Worm (Caenorhabditis elegans) whole organism, late embryonic: ENCODE measurements around the gene F43C11.16.

ENCODE experiments used
- C08G9.2 ChIP-seq: sonication (generic microtip); optimal IDR thresholded peaks from 2 replicates; lab custom pipeline; 2016; ENCODE audit warnings: mild to moderate bottlenecking, missing genetic modification characterization, moderate library complexity, missing compliant biosample characterization
- ceh-48 ChIP-seq: sonication (generic microtip); optimal IDR thresholded peaks from 2 replicates; lab custom pipeline; 2016; ENCODE audit warnings: missing genetic modification characterization, inconsistent platforms, missing compliant biosample characterization
- ceh-9 ChIP-seq: sonication (generic microtip); optimal IDR thresholded peaks from 2 replicates; lab custom pipeline; 2016; ENCODE audit warnings: mild to moderate bottlenecking, missing genetic modification characterization, inconsistent platforms, missing compliant biosample characterization
- dmd-4 ChIP-seq: sonication (generic microtip); optimal IDR thresholded peaks from 2 replicates; lab custom pipeline; 2016; ENCODE audit warnings: borderline replicate concordance, missing genetic modification characterization, missing compliant biosample characterization
- ets-4 ChIP-seq: sonication (generic microtip); optimal IDR thresholded peaks from 2 replicates; lab custom pipeline; 2016; ENCODE audit warnings: missing genetic modification characterization, missing compliant biosample characterization
- mec-3 ChIP-seq: sonication (generic microtip); optimal IDR thresholded peaks from 2 replicates; lab custom pipeline; 2016; ENCODE audit warnings: borderline replicate concordance, missing genetic modification characterization, missing compliant biosample characterization
- nfya-1 ChIP-seq: sonication (generic microtip); optimal IDR thresholded peaks from 2 replicates; lab custom pipeline; 2017; ENCODE audit warnings: missing genetic modification characterization, mild to moderate bottlenecking, missing compliant biosample characterization, antibody characterized with exemption, moderate library complexity
- nhr-11 ChIP-seq: fragments of 150-350 bp; optimal IDR thresholded peaks from 2 replicates; lab custom pipeline; 2014; ENCODE audit warnings: missing biosample characterization, missing genetic modification characterization
- sox-4 ChIP-seq: sonication (generic microtip); optimal IDR thresholded peaks from 2 replicates; lab custom pipeline; 2017; ENCODE audit warnings: mild to moderate bottlenecking, missing genetic modification characterization, inconsistent platforms, missing compliant biosample characterization
- unc-86 ChIP-seq: sonication (generic microtip); optimal IDR thresholded peaks from 2 replicates; lab custom pipeline; 2016; ENCODE audit warnings: missing genetic modification characterization, missing compliant biosample characterization

DNA sequence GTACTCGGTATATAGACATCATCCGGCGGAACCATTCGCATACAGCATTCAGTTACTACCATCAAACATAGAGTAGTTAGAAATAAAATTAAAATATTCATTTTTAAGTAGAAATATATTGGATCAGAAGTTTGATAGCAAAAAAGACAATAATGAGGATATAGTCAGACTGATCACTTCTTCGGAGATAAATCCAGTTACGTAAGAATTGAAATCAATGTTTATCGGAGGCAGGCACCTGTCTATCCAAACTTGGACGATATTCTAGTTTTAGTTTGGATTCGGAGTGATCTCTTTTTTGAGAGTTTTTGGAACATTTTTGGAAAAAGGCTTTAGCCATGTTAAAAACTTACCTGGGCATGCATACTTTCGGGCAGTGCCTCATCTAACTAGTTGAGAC lies 23.5 kb upstream of the F43C11.16 start, which contains the start of gene F16G10.8:
- no peak for TF ChIP-seq nhr-11 (tag; lab: Kevin White, UChicago)
- TF ChIP-seq nfya-1: no peak
- no peak for TF ChIP-seq ceh-9 (tag; lab: Kevin White, UChicago)
- TF ChIP-seq unc-86 (tag; lab: Kevin White, UChicago): no peak
- TF ChIP-seq mec-3 (tag; lab: Kevin White, UChicago): no peak
- no peak for TF ChIP-seq ets-4
- no peak for TF ChIP-seq ceh-48 (tag; lab: Kevin White, UChicago)
- TF ChIP-seq sox-4 (tag; lab: Kevin White, UChicago): no peak
- TF ChIP-seq dmd-4 (tag; lab: Kevin White, UChicago): no peak
- no peak for TF ChIP-seq C08G9.2 (tag; lab: Kevin White, UChicago)
